Worm (Caenorhabditis elegans) whole organism, L4 larva: ENCODE data around the gene unc-39.

Experiments used
- ZK337.2 ChIP-seq: fragments of 200-800 bp; sonication (Bioruptor generic); IDR thresholded peaks from 2 replicates; pipeline ENCODE4 v1.3.6; 2022; ENCODE audit warnings: missing genetic modification reagents, missing genetic modification characterization, missing compliant biosample characterization
- aha-1 ChIP-seq: fragments of 150-350 bp; peaks from one replicate; lab custom pipeline; 2014; ENCODE audit warnings: missing biosample characterization, missing genetic modification characterization
- aly-2 ChIP-seq: sonication (generic microtip); optimal IDR thresholded peaks from 2 replicates; lab custom pipeline; 2018; ENCODE audit warnings: missing biosample characterization, missing genetic modification characterization
- egl-27 ChIP-seq: sonication (generic microtip); optimal IDR thresholded peaks from 3 replicates; lab custom pipeline; 2017; ENCODE audit warnings: missing biosample characterization, missing genetic modification reagents, missing genetic modification characterization
- fos-1 ChIP-seq: fragments of 150-350 bp; optimal IDR thresholded peaks from 2 replicates; lab custom pipeline; 2014; ENCODE audit warnings: missing biosample characterization, missing genetic modification characterization
- mdl-1 ChIP-seq, 2 experiments: fragments of 150-350 bp in 1 of 2; sonication (generic microtip) in 1 of 2; optimal IDR thresholded peaks; 2 replicates each; lab custom pipeline; 2014 to 2017; ENCODE audit warnings: missing biosample characterization in 2 of 2, missing genetic modification characterization in 2 of 2
- nhr-10 ChIP-seq: fragments of 150-350 bp; optimal IDR thresholded peaks from 2 replicates; lab custom pipeline; 2014; ENCODE audit warnings: missing biosample characterization, missing genetic modification characterization
- nhr-102 ChIP-seq: sonication (generic microtip); optimal IDR thresholded peaks from 2 replicates; lab custom pipeline; 2016; ENCODE audit warnings: mild to moderate bottlenecking, missing genetic modification characterization, moderate library complexity, missing compliant biosample characterization
- nhr-48 ChIP-seq: sonication (generic microtip); optimal IDR thresholded peaks from 2 replicates; lab custom pipeline; 2016; ENCODE audit warnings: mild to moderate bottlenecking, missing genetic modification characterization, missing compliant biosample characterization
- nhr-76 ChIP-seq: fragments of 150-350 bp; optimal IDR thresholded peaks from 2 replicates; lab custom pipeline; 2014; ENCODE audit warnings: missing biosample characterization, missing genetic modification characterization
- skn-1 ChIP-seq: fragments of 150-350 bp; optimal IDR thresholded peaks from 2 replicates; lab custom pipeline; 2014; ENCODE audit warnings: missing biosample characterization, missing genetic modification characterization
- snpc-4 ChIP-seq: fragments of 150-350 bp; optimal IDR thresholded peaks from 2 replicates; lab custom pipeline; 2014; ENCODE audit warnings: missing biosample characterization, missing genetic modification characterization
- tag-97 ChIP-seq: fragments of 200-800 bp; sonication (Bioruptor generic); IDR thresholded peaks from 2 replicates; pipeline ENCODE4 v1.3.6; 2022; ENCODE audit warnings: missing genetic modification characterization, missing compliant biosample characterization
- unc-130 ChIP-seq: sonication (generic microtip); optimal IDR thresholded peaks from 2 replicates; lab custom pipeline; 2016; ENCODE audit warnings: missing genetic modification reagents, missing genetic modification characterization, missing compliant biosample characterization

ce11 chrV:14355738-14356368 is 17.0 kb upstream of the unc-39 start, which contains the start of gene cyn-1:
- TF ChIP-seq fos-1 = no peak
- peak; percentile 71 for TF ChIP-seq nhr-102 (tag; lab: Kevin White, UChicago)
- TF ChIP-seq nhr-76 = no peak
- TF ChIP-seq skn-1 (tag; lab: Kevin White, UChicago) = no peak
- TF ChIP-seq ZK337.2 = no peak
- TF ChIP-seq tag-97 (GFP tag; lab: Robert Waterston, UW) = no peak
- peak; percentile 24 for TF ChIP-seq nhr-48
- TF ChIP-seq aha-1 (tag; lab: Kevin White, UChicago) = peak; percentile 31
- no peak for TF ChIP-seq snpc-4 (tag; lab: Kevin White, UChicago)
- no peak for TF ChIP-seq aly-2 (tag; lab: Kevin White, UChicago)
- no peak for TF ChIP-seq egl-27 (tag; lab: Kevin White, UChicago)
- no peak for TF ChIP-seq nhr-10
- peak; percentile 41 for TF ChIP-seq unc-130 (GFP tag; lab: Kevin White, UChicago)
- peak in 1 of 2 experiments; percentile 20 for TF ChIP-seq mdl-1 (tag; optimal IDR thresholded peaks at IDR 0.05; lab: Kevin White, UChicago)
